Worm (Caenorhabditis elegans): ENCODE measurements around the gene T24C2.5.
A peak's percentile ranks its signal among the peaks of the same experiment; 100 is the strongest.

The T24C2.5 gene

ce11 chrX:14560297-14560680, 26.1 kb downstream of the T24C2.5 start:
- TF ChIP-seq sem-4 (tag; optimal IDR thresholded peaks at IDR 0.05) (peak; percentile 93), ztf-1 (GFP tag; conservative IDR thresholded peaks at IDR 0.05) (no peak), alr-1 (tag; optimal IDR thresholded peaks at IDR 0.05) (no peak), zag-1 (tag; optimal IDR thresholded peaks at IDR 0.05) (peak; percentile 78), elt-1 (tag; optimal IDR thresholded peaks at IDR 0.05) (no peak), lsy-2 (tag; optimal IDR thresholded peaks at IDR 0.05) (peak; percentile 42 to 79), Y55F3AM.14 (GFP tag; optimal IDR thresholded peaks at IDR 0.05) (peak; percentile 81), aly-2 (tag; optimal IDR thresholded peaks at IDR 0.05) (no peak), C34F6.9 (tag; optimal IDR thresholded peaks at IDR 0.05) (peak; percentile 68), sma-3 (GFP tag; optimal IDR thresholded peaks at IDR 0.05) (peak; percentile 92), snpc-4 (tag; optimal IDR thresholded peaks at IDR 0.05) (peak; percentile 80), nhr-129 (tag; optimal IDR thresholded peaks at IDR 0.05) (peak; percentile 95), fos-1 (tag; optimal IDR thresholded peaks at IDR 0.05) (peak; percentile 97), ztf-4 (tag; optimal IDR thresholded peaks at IDR 0.05) (peak; percentile 88), unc-62 (GFP tag; optimal IDR thresholded peaks at IDR 0.05) (peak; percentile 34), sma-9 (GFP tag; optimal IDR thresholded peaks at IDR 0.05) (peak; percentile 100), sma-9 (tag; optimal IDR thresholded peaks at IDR 0.05) (peak; percentile 90), elt-3 (tag; optimal IDR thresholded peaks at IDR 0.05) (no peak), mbf-1 (tag; optimal IDR thresholded peaks at IDR 0.05) (no peak), nhr-11 (tag; optimal IDR thresholded peaks at IDR 0.05) (no peak), ZK546.5 (tag; optimal IDR thresholded peaks at IDR 0.05) (no peak), dmd-4 (tag; optimal IDR thresholded peaks at IDR 0.05) (no peak), F13H6.1 (tag; optimal IDR thresholded peaks at IDR 0.05) (peak; percentile 98), nhr-25 (tag; optimal IDR thresholded peaks at IDR 0.05) (peak; percentile 93), nhr-10 (tag; optimal IDR thresholded peaks at IDR 0.05) (peak; percentile 39), lin-13 (GFP tag; optimal IDR thresholded peaks at IDR 0.05) (peak; percentile 74), nhr-237 (tag; optimal IDR thresholded peaks at IDR 0.05) (no peak), lin-11 (tag; optimal IDR thresholded peaks at IDR 0.05) (peak; percentile 76), R02D3.7 (tag; optimal IDR thresholded peaks at IDR 0.05) (no peak), unc-55 (GFP tag; optimal IDR thresholded peaks at IDR 0.05) (peak; percentile 92), skn-1 (tag; optimal IDR thresholded peaks at IDR 0.05) (no peak), gmeb-1 (tag; optimal IDR thresholded peaks at IDR 0.05) (peak; percentile 60), ceh-82 (tag; optimal IDR thresholded peaks at IDR 0.05) (no peak), crh-2 (tag; optimal IDR thresholded peaks at IDR 0.05) (peak; percentile 93), nhr-21 (tag; optimal IDR thresholded peaks at IDR 0.05) (peak; percentile 98), nhr-77 (tag; optimal IDR thresholded peaks at IDR 0.05) (peak; percentile 24), peb-1 (tag; optimal IDR thresholded peaks at IDR 0.05) (no peak), egl-27 (tag; optimal IDR thresholded peaks at IDR 0.05) (peak; percentile 96), mdl-1 (tag; optimal IDR thresholded peaks at IDR 0.05) (peak; percentile 92 to 93), ama-1 (optimal IDR thresholded peaks at IDR 0.05) (peak; percentile 75), nhr-23 (tag; optimal IDR thresholded peaks at IDR 0.05) (peak; percentile 22), nhr-6 (tag; optimal IDR thresholded peaks at IDR 0.05) (peak; percentile 83), ztf-11 (tag; optimal IDR thresholded peaks at IDR 0.05) (no peak), blmp-1 (tag; optimal IDR thresholded peaks at IDR 0.05; ENCODE audit: insufficient read depth) (peak; percentile 97), nhr-12 (tag; optimal IDR thresholded peaks at IDR 0.05) (no peak), ceh-16 (tag; optimal IDR thresholded peaks at IDR 0.05) (peak; percentile 19), lin-39 (tag; optimal IDR thresholded peaks at IDR 0.05) (peak; percentile 67), mab-5 (tag; optimal IDR thresholded peaks at IDR 0.05) (peak; percentile 13)

Data from whole organism, L2 larva.